Fruit fly (Drosophila melanogaster) whole organism, larva: ENCODE measurements around the gene Teh3.

Experiments used
- noc ChIP-seq: fragments of 200-800 bp; sonication (Bioruptor generic); optimal IDR thresholded peaks from 3 replicates; lab custom pipeline; 2019; ENCODE audit warnings: missing biosample characterization, mild to moderate bottlenecking, missing genetic modification characterization, moderate library complexity

Gene Teh3

DNA sequence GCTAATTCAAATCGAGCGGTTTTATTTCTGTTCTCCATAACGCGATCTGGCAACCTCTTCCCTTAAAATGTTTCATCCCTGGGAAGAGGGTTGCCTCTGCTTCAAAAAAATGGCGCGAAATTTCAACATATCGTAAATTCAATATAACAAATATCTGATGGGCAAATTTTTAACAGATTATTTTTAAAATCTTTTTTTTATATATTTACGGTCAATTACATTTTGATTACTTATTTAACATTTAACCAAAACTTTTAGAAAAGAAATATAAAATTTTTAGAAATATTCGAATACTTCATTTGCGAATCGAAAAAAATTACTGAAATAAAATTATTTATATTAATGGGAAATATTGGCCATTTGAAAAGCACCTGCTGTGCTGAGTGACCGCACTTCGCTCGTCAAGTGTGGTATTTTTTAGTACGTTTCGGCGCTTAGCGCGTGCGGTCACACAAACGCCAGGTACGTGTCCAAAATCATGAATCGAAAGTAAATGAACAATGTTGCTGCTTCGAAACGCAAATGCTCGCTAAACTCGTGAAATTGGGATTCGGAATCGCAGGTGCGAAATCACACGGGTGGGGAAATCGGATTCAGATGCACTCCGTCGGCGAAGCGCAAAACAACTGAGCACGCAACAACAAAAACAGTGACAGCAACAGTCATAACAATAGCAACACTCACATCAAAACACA is 14.4 kb downstream of the Teh3 start, which contains the start of gene Ero1L:
Ero1L (plus strand) TSS at position 448 of the 695 bp plus-strand sequence.
- peak; percentile 39 for TF ChIP-seq noc

DNA sequence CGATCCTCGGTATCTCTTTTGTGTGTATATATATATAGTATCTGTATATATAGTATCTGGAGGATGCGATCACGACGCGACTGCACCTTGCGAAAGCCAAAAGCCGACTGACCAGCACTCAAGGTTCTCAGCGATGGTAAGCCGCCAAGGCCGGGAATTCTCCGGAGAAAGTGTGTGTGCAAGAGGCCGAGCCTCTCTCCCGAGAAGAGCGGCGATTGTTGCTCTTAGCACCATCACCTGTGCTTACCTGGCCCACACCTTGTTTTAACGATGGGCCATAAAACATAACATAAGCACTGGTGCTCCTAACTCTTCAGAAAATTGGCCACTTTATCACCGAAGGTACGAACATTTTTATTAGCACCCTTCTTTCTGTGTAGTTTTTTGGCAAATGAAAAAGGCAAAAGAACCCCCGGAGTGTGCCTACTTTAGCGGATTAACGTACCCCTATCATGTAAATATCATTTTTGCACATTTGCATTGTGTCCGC is 17.1 kb downstream of the Teh3 start, which contains the start of gene mas:
mas (minus strand) TSS at position 112 of the 490 bp plus-strand sequence.
- TF ChIP-seq noc: no peak

DNA sequence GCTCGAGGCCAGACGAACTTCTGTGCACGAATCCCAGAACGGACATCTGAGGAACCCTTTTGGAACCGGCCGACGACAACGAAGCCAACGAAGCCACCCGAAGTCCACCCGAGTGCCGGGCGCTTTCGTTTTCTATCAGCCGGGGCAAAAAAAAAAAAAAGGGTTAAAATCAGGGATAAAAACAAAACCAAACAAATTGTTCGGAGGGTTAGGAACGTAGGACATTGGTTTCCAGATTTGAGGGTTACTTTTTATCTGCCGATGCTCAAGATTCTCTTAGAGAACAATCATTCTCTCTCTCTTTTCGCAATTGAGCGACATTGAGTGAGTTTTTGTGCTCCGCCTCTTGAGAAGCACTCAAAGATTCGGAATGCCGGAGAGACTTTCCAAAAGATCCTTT is 23.5 kb downstream of the Teh3 start, which contains the start of gene nab:
nab (minus strand) TSS at position 7 of the 400 bp plus-strand sequence.
- TF ChIP-seq noc: no peak

DNA sequence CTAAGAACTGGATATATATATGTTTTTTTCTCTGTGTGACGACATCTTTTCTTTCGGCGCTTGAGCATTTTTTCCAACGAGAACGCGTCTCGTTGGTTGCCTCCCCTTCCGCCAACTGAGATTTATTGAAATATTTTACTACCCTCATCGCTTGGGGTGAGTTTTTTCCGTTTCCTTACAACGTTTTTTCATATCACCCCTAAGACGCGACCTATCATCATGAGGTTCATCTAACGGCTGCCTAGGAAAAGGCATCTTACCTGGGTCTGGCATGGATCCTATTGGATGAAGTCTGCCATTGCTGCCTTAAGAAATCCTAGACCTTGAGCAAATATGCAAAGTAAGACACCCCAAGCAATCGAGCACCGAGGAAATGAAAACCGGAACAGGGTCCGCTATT is 25.2 kb downstream of the Teh3 start:
- no peak for TF ChIP-seq noc

DNA sequence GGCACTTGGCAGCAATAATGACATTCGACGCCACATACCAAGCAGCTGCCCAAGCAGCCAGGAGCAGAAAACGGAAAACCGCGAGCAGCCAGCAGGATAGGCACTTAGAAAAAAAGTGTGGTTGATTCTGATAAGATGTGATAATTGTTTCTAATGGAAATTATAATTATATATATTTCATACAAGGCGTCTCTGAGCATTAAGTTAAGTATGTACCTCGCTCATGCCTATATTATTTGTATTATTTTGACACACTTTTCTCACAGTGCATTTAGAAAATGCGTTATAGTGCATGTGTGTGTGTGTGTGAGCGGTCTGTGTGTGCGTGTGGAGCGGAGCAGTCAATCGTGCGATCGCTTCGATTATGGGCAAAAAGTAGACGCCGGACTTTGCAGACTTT is 26.1 kb downstream of the Teh3 start:
- no peak for TF ChIP-seq noc

DNA sequence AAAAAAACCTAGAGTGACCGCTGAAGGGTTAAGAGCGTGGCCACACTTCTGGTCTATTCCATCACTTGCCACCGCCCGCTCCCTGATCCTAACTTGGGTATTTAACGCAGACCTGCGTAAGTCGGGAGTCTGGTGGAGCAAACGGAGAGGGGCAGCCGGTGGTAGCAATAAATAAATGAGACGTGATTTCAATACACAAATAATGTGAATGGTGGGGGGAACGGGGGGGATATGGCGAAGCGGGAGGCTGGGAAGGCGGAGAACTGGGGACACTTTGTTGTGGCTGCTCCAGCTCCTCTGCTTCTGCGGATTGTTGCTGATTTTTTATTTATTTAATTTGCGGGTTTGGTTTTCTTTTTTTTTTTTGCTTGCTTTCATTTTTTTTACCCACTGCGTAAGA is 26.6 kb downstream of the Teh3 start:
- TF ChIP-seq noc: no peak

DNA sequence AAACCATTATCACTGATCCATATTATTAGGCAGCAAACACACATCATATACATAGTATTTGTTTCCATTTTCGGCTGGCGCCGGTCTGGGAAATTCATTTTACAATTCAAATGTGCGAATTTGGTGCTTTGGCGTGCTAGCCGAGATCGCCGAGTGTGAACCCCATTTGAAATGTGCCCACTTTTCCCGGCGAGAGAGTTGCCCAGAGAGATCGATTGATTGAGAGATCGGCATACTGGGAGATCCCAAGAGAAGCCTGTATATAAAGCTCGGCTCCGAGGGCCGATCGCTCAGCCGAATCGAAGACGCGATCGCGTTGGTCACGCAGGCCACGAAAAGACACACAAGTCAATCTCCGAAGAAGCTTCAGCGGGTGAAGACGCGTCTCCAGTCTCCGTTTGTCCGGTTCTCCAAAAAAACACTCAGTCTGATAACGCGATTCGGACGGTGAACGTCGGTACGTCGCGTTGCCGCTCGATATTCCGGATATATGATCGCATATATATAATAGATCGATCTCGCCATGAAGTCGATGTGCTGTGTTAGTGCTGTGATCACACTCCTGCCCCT is 36.0 kb downstream of the Teh3 start, which contains the start of gene CG1299:
CG1299 (plus strand) TSS at position 291 of the 570 bp plus-strand sequence.
- no peak for TF ChIP-seq noc

DNA sequence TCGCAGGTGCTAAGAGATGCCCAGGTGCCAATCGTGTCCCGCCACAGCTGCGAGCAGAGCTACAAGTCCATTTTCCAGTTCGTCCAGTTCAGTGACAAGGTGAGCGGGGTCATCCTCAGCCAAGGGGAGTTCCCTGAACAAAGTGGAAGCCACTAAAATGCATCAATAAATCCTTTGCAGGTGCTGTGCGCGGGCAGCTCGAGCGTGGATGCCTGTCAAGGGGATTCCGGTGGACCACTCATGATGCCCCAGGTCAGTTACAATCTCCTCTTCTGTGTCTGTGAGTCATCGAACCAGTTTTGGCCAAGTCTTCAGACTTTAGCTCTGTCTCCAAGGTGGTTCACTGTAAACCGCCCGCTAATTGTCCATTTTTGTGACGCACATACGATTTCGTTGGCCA is 39.2 kb downstream of the Teh3 start:
- TF ChIP-seq noc: no peak

DNA sequence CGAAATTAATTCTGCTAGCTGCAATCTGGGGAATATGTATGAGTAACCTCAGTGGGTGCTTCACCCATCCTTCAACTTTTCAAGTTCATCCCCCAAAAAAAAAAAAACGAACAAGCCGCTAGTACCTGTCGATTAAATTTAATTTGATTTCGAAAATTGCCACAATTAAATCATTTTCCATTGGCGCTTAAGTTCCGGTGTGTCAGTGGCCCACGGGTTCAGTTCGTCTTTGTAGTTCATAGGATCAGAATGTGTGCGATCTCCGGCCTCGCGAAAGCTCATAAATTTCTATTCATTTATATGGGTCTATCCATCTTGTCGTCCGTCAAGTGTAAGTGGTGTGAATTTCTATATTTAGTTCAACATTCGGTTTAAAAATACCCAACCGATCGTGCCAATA is 42.4 kb downstream of the Teh3 start, which contains the start of gene CG32260:
CG32260 (plus strand) TSS at position 301 of the 400 bp plus-strand sequence.
- no peak for TF ChIP-seq noc

DNA sequence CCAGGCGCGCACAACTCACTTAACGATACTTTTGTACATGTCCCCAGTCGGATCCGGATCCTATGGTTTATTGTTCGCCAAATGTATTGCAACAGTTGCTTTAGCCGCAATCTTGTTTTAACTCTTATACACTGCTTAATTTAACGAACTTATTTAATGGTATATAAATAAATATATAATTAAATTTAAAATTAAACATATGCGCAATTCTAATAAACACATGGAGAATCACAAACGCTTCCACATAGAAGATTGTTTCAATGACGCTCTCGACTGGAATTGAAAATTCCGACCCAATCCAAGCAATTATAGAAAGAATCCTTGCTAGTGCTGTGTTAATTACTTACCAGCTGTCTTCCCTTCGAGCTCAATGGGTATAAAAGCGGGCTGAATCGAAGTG is 43.3 kb downstream of the Teh3 start, which contains the start of gene Akh:
Akh (plus strand) TSS at position 301 of the 400 bp plus-strand sequence.
- no peak for TF ChIP-seq noc

DNA sequence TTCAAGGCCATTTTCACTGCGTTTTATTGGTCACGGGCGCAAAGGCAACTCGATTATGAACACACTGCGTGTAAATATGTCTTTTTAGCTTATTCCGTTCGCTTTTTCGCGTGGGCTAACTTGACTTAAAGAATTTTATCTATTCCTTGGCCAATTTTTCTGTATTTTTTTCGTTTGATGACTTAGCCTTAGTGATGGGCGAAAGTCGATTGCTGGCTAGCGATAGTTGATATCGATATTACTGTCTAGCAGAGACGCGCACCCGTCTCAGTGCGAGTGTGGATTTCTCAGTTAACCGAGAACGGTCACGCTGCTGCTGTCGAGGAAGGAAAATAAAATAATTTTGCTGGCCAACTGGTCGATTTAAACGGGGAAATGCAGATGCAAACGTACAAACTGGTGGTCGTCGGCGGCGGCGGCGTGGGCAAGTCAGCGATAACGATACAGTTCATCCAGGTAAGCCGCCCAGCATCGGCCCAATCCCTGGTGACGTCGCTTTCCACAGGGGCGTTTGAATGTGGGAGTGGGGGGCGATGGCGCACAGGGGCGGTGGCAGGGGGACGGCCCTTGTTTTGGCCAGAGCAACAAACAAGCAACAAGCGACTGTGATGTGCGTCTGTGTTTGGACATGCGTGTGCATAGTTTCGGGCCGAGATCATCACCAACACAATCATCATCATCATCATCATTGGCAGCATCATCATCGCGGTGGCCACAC is 45.5 kb downstream of the Teh3 start, which contains the start of the genes Rop and Ras64B:
Rop (minus strand) TSS at position 193 of the 718 bp plus-strand sequence.
Ras64B (plus strand) TSS at position 273 of the 718 bp plus-strand sequence.
- TF ChIP-seq noc: peak; percentile 27

DNA sequence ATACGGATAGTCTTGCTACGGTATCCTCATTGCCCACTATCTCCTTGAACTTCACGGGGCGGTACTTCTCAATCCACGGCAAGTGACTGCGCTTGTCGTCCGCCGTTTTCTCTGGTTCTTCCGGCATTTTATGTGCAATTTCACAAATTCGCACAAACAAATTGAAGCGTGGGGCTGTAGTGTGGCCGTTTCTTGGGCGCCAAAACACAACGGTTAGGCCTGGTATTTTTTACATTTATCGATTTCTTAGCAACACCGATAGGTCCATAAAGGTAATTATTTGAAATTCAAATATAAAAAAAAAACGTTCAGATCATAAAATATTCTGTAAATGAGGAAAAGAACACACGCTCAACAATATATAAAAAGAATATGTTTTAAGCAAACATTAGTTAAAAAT is 48.6 kb downstream of the Teh3 start, which contains the start of gene RfC4:
RfC4 (minus strand) TSS at position 182 of the 400 bp plus-strand sequence.
- no peak for TF ChIP-seq noc

DNA sequence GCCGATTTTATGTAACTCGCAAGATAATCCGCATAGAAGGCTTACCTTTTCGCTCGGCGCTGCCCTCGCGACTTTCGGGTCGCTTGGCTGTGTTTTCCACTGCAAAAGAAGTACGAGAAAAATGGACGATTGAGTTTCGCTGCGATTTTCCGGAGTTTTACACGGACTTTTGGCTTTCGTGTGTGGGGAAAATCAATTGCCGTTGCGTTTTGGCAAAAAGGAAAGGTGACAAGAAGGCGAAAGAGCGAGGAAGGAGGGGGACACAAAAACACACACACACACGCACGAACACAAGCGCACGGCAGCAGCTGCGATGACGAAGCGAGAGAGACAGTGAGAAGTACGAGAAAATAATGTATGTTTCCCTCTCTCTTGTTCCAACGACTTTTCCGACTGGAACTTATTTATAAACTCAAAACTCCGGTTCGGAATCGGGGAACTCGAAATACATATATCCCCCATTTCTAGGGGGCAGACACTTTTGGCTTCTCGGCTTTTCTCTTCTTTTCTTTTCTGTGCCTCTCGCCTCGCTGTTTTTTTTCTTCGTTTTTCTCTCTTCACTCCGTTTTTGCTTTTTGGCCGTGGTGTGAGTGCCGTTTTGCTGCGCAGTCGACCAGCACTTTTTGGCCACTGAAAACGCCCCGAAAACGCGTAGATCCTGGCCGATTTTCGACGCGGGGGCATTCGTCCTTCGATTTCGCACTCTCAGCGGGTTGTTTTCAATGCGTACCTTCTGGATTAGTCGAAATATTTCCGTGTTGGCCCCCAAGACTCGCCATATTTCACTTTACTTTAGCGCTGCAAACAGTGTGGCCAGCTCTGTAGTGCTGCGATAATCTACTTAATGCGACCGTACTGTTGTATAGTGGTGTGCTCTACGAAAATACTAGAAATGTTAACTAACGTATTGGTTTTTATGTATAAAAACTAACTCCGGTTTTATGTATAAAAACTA is 50.5 kb downstream of the Teh3 start, which contains the start of gene ens:
ens (minus strand) TSS at position 827 of the 955 bp plus-strand sequence.
- TF ChIP-seq noc: no peak
